Fruit fly (Drosophila melanogaster) whole organism, embryonic: ENCODE measurements around the gene me31B.

Experiments
- ATbp ChIP-seq: fragments of 200-800 bp; sonication (Bioruptor generic); optimal IDR thresholded peaks from 2 replicates; lab custom pipeline; 2017; ENCODE audit warnings: missing biosample characterization, mild to moderate bottlenecking, missing genetic modification characterization, missing genetic modification reagents
- BEAF-32 ChIP-seq: fragments of 200-800 bp; sonication (Bioruptor generic); optimal IDR thresholded peaks from 3 replicates; lab custom pipeline; 2017; ENCODE audit warnings: missing biosample characterization, missing genetic modification characterization, mild to moderate bottlenecking, moderate library complexity, missing genetic modification reagents
- Bgb ChIP-seq: fragments of 200-800 bp; sonication (Bioruptor generic); IDR thresholded peaks from 2 replicates; pipeline ENCODE4 v1.3.6; 2022; ENCODE audit warnings: missing biosample characterization, missing genetic modification characterization; ENCODE audit not compliant: partially characterized antibody
- CG11456 ChIP-seq: fragments of 200-800 bp; sonication (Bioruptor generic); IDR thresholded peaks from 3 replicates; pipeline ENCODE4 v1.3.6; 2022; ENCODE audit warnings: missing biosample characterization, missing genetic modification characterization
- CG12659 ChIP-seq: fragments of 200-800 bp; sonication (Bioruptor generic); optimal IDR thresholded peaks from 3 replicates; lab custom pipeline; 2017; ENCODE audit warnings: mild to moderate bottlenecking, missing biosample characterization, missing genetic modification reagents, missing genetic modification characterization
- CG13287 ChIP-seq: fragments of 200-800 bp; sonication (Bioruptor generic); IDR thresholded peaks from 2 replicates; pipeline ENCODE4 v1.3.6; 2022; ENCODE audit warnings: missing biosample characterization, missing genetic modification characterization; ENCODE audit not compliant: partially characterized antibody
- CG14014 ChIP-seq: fragments of 200-800 bp; sonication (Bioruptor generic); IDR thresholded peaks from 2 replicates; pipeline ENCODE4 v1.3.6; 2022; ENCODE audit warnings: missing biosample characterization, missing genetic modification characterization
- CG15601 ChIP-seq: fragments of 200-800 bp; sonication (Bioruptor generic); optimal IDR thresholded peaks from 3 replicates; lab custom pipeline; 2019; ENCODE audit warnings: missing biosample characterization, mild to moderate bottlenecking, missing genetic modification characterization, moderate library complexity
- CG1603 ChIP-seq: fragments of 200-800 bp; sonication (Bioruptor generic); optimal IDR thresholded peaks from 2 replicates; lab custom pipeline; 2019; ENCODE audit warnings: missing biosample characterization, mild to moderate bottlenecking, missing genetic modification characterization, moderate library complexity
- CG17568 ChIP-seq: fragments of 200-800 bp; sonication (Bioruptor generic); optimal IDR thresholded peaks from 2 replicates; lab custom pipeline; 2018; ENCODE audit warnings: missing biosample characterization, mild to moderate bottlenecking, missing genetic modification characterization, moderate library complexity
- CG2712 ChIP-seq: fragments of 200-800 bp; optimal IDR thresholded peaks from 3 replicates; lab custom pipeline; 2019; ENCODE audit warnings: missing biosample characterization, mild to moderate bottlenecking, missing genetic modification characterization, moderate library complexity
- CG30020 ChIP-seq: fragments of 200-800 bp; optimal IDR thresholded peaks from 2 replicates; lab custom pipeline; 2019; ENCODE audit warnings: missing biosample characterization, mild to moderate bottlenecking, missing genetic modification characterization, moderate library complexity
- CG34224 ChIP-seq: fragments of 200-800 bp; sonication (Bioruptor generic); IDR thresholded peaks from 3 replicates; pipeline ENCODE4 v1.3.6; 2022; ENCODE audit warnings: missing biosample characterization, missing genetic modification characterization; ENCODE audit not compliant: partially characterized antibody
- CG34376 ChIP-seq: fragments of 200-800 bp; sonication (Bioruptor generic); optimal IDR thresholded peaks from 2 replicates; lab custom pipeline; 2018; ENCODE audit warnings: missing biosample characterization, mild to moderate bottlenecking, missing genetic modification characterization
- CG5245 ChIP-seq: fragments of 200-800 bp; sonication (Bioruptor generic); optimal IDR thresholded peaks from 3 replicates; lab custom pipeline; 2016; ENCODE audit warnings: missing biosample characterization, missing genetic modification characterization
- D ChIP-seq, 2 experiments: fragments of 200-800 bp in 1 of 2; fragments of >200 bp in 1 of 2; sonication (Bioruptor generic) in 1 of 2; optimal IDR thresholded peaks; 2 replicates in 1 of 2; 3 replicates in 1 of 2; lab custom pipeline; 2017; ENCODE audit warnings: mild to moderate bottlenecking in 1 of 2, missing biosample characterization in 1 of 2, missing genetic modification characterization in 1 of 2, missing genetic modification reagents in 1 of 2
- Dll ChIP-seq: fragments of 200-800 bp; sonication (Bioruptor generic); IDR thresholded peaks from 4 replicates; pipeline ENCODE4 v1.3.6; 2022; ENCODE audit warnings: missing biosample characterization, missing genetic modification characterization; ENCODE audit not compliant: partially characterized antibody
- Dref ChIP-seq: fragments of 200-800 bp; sonication (Bioruptor generic); IDR thresholded peaks from 2 replicates; pipeline ENCODE4 v1.3.6; 2022; ENCODE audit warnings: missing biosample characterization, missing genetic modification characterization
- E2f2 ChIP-seq: fragments of 200-800 bp; sonication (Bioruptor generic); IDR thresholded peaks from 2 replicates; pipeline ENCODE4 v1.3.6; 2022; ENCODE audit warnings: missing biosample characterization, missing genetic modification characterization
- Hr51 ChIP-seq, 2 experiments: fragments of 200-800 bp; sonication (Bioruptor generic); optimal IDR thresholded peaks; 2 replicates in 1 of 2; 3 replicates in 1 of 2; lab custom pipeline; 2016 to 2018; ENCODE audit warnings: missing biosample characterization in 2 of 2, missing genetic modification characterization in 2 of 2, mild to moderate bottlenecking in 1 of 2, moderate library complexity in 1 of 2
- Lhr ChIP-seq: fragments of 200-800 bp; sonication (Bioruptor generic); optimal IDR thresholded peaks from 3 replicates; lab custom pipeline; 2017; ENCODE audit warnings: mild to moderate bottlenecking, missing biosample characterization, missing genetic modification reagents, missing genetic modification characterization
- MESR4 ChIP-seq: fragments of 200-800 bp; sonication (Bioruptor generic); optimal IDR thresholded peaks from 2 replicates; lab custom pipeline; 2018; ENCODE audit warnings: missing biosample characterization, mild to moderate bottlenecking, missing genetic modification characterization, moderate library complexity
- Opbp ChIP-seq: fragments of 200-800 bp; sonication (Bioruptor generic); IDR thresholded peaks from 3 replicates; pipeline ENCODE4 v1.3.6; 2022; ENCODE audit warnings: missing biosample characterization, missing genetic modification characterization; ENCODE audit not compliant: partially characterized antibody
- Scr ChIP-seq: fragments of 200-800 bp; sonication (Bioruptor generic); IDR thresholded peaks from 2 replicates; pipeline ENCODE4 v1.3.6; 2022; ENCODE audit warnings: missing biosample characterization, missing genetic modification characterization; ENCODE audit not compliant: partially characterized antibody
- Sry-δ ChIP-seq: fragments of 200-800 bp; sonication (Bioruptor generic); optimal IDR thresholded peaks from 2 replicates; lab custom pipeline; 2016; ENCODE audit warnings: missing biosample characterization, missing genetic modification characterization
- YL-1 ChIP-seq: fragments of 200-800 bp; sonication (Bioruptor generic); optimal IDR thresholded peaks from 3 replicates; lab custom pipeline; 2017; ENCODE audit warnings: missing biosample characterization, mild to moderate bottlenecking, missing genetic modification characterization
- bbx ChIP-seq: fragments of 200-800 bp; sonication (Bioruptor generic); IDR thresholded peaks from 2 replicates; pipeline ENCODE4 v1.3.6; 2022; ENCODE audit warnings: missing biosample characterization, missing genetic modification characterization; ENCODE audit not compliant: partially characterized antibody
- cg ChIP-seq: fragments of 200-800 bp; sonication (Bioruptor generic); optimal IDR thresholded peaks from 3 replicates; lab custom pipeline; 2019; ENCODE audit warnings: missing biosample characterization, mild to moderate bottlenecking, missing genetic modification characterization, moderate library complexity
- corto ChIP-seq: fragments of 200-800 bp; sonication (Bioruptor generic); optimal IDR thresholded peaks from 2 replicates; lab custom pipeline; 2016; ENCODE audit warnings: missing biosample characterization, mild to moderate bottlenecking, missing genetic modification characterization, moderate library complexity
- eve ChIP-seq, 2 experiments: fragments of >200 bp; optimal IDR thresholded peaks; 2 replicates each; lab custom pipeline; 2017; ENCODE audit warnings: missing biosample characterization in 2 of 2, missing genetic modification characterization in 2 of 2
- grn ChIP-seq: fragments of 200-800 bp; sonication (Bioruptor generic); optimal IDR thresholded peaks from 3 replicates; lab custom pipeline; 2017; ENCODE audit warnings: missing biosample characterization, missing genetic modification characterization
- ham ChIP-seq: fragments of 200-800 bp; sonication (Bioruptor generic); IDR thresholded peaks from 2 replicates; pipeline ENCODE4 v1.3.6; 2022; ENCODE audit warnings: missing biosample characterization, missing genetic modification characterization
- lbe ChIP-seq: fragments of 200-800 bp; sonication (Bioruptor generic); optimal IDR thresholded peaks from 2 replicates; lab custom pipeline; 2016; ENCODE audit warnings: missing biosample characterization, mild to moderate bottlenecking, missing genetic modification characterization
- nmo ChIP-seq: fragments of 200-800 bp; sonication (Bioruptor generic); optimal IDR thresholded peaks from 2 replicates; lab custom pipeline; 2018; ENCODE audit warnings: missing biosample characterization, mild to moderate bottlenecking, missing genetic modification characterization, moderate library complexity
- nom ChIP-seq: fragments of 200-800 bp; sonication (Bioruptor generic); optimal IDR thresholded peaks from 2 replicates; lab custom pipeline; 2017; ENCODE audit warnings: missing biosample characterization, missing genetic modification characterization, mild to moderate bottlenecking, moderate library complexity, missing genetic modification reagents
- pzg ChIP-seq: fragments of 200-800 bp; sonication (Bioruptor generic); optimal IDR thresholded peaks from 3 replicates; lab custom pipeline; 2018; ENCODE audit warnings: missing biosample characterization, mild to moderate bottlenecking, missing genetic modification characterization, moderate library complexity
- row ChIP-seq: fragments of 200-800 bp; sonication (Bioruptor generic); IDR thresholded peaks from 3 replicates; pipeline ENCODE4 v1.3.6; 2022; ENCODE audit warnings: missing biosample characterization, missing genetic modification characterization
- sna ChIP-seq: fragments of 200-800 bp; sonication (Bioruptor generic); IDR thresholded peaks from 2 replicates; pipeline ENCODE4 v1.3.6; 2022; ENCODE audit warnings: missing biosample characterization, missing genetic modification characterization; ENCODE audit not compliant: partially characterized antibody
- stwl ChIP-seq: fragments of 200-800 bp; sonication (Bioruptor generic); optimal IDR thresholded peaks from 3 replicates; lab custom pipeline; 2018; ENCODE audit warnings: missing biosample characterization, mild to moderate bottlenecking, missing genetic modification characterization, moderate library complexity
- tgo ChIP-seq: fragments of 200-800 bp; sonication (Bioruptor generic); IDR thresholded peaks from 3 replicates; pipeline ENCODE4 v1.3.6; 2022; ENCODE audit warnings: missing biosample characterization, missing genetic modification characterization
- trem ChIP-seq: fragments of 200-800 bp; optimal IDR thresholded peaks from 3 replicates; lab custom pipeline; 2019; ENCODE audit warnings: missing biosample characterization, mild to moderate bottlenecking, missing genetic modification characterization, moderate library complexity
- unc-4 ChIP-seq: fragments of 200-800 bp; sonication (Bioruptor generic); IDR thresholded peaks from 2 replicates; pipeline ENCODE4 v1.3.6; 2022; ENCODE audit warnings: missing biosample characterization, missing genetic modification characterization; ENCODE audit not compliant: partially characterized antibody
- wdn ChIP-seq: fragments of 200-800 bp; sonication (Bioruptor generic); IDR thresholded peaks from 2 replicates; pipeline ENCODE4 v1.3.6; 2022; ENCODE audit warnings: missing biosample characterization, missing genetic modification characterization
- wek ChIP-seq: fragments of 200-800 bp; sonication (Bioruptor generic); optimal IDR thresholded peaks from 3 replicates; lab custom pipeline; 2018; ENCODE audit warnings: missing biosample characterization, mild to moderate bottlenecking, missing genetic modification characterization, moderate library complexity

Gene me31B

dm6 chr2L:10263830-10264634, 24.9 kb downstream of the me31B start, which contains the start of gene REPTOR-BP (continued):
- no peak for TF ChIP-seq CG11456 (GFP tag; lab: Robert Waterston, UW)
- peak; percentile 76 for TF ChIP-seq corto (GFP tag; lab: Kevin White, UChicago)
- peak; percentile 99 for TF ChIP-seq CG1603 (tag; lab: Kevin White, UChicago)
- TF ChIP-seq grn (GFP tag; lab: Kevin White, UChicago), result no peak
- TF ChIP-seq lbe (GFP tag; lab: Kevin White, UChicago), result peak; percentile 71
- TF ChIP-seq cg (GFP tag; lab: Kevin White, UChicago), result peak; percentile 95
- peak; percentile 47 for TF ChIP-seq wek (GFP tag; lab: Kevin White, UChicago)
- no peak for TF ChIP-seq CG14014
- TF ChIP-seq nom (GFP tag; lab: Kevin White, UChicago), result peak; percentile 6
- peak; percentile 58 for TF ChIP-seq E2f2
- TF ChIP-seq Lhr (GFP tag; lab: Kevin White, UChicago), result no peak

- TF ChIP-seq CG34224 (GFP tag; lab: Robert Waterston, UW) (0 out of 3 replicates have a peak, but pooled peaks have one; percentile 54), Dref (GFP tag; lab: Robert Waterston, UW) (peak; percentile 70), CG34376 (GFP tag; lab: Kevin White, UChicago) (peak; percentile 0), ham (no peak), wdn (no peak), nmo (GFP tag; lab: Kevin White, UChicago) (no peak), Opbp (GFP tag; lab: Robert Waterston, UW) (peak; percentile 55; the same call in 1 of the 3 replicates), Scr (GFP tag; lab: Robert Waterston, UW) (peak; percentile 58), bbx (peak; percentile 34; the same call in 1 of the 2 replicates), CG17568 (GFP tag; lab: Kevin White, UChicago) (peak; percentile 33), sna (0 out of 2 replicates have a peak, but pooled peaks have one; percentile 24), CG12659 (GFP tag; lab: Kevin White, UChicago) (peak; percentile 31), eve (GFP tag; optimal IDR thresholded peaks at IDR 0.05; lab: Kevin White, UChicago) (peak in 1 of 2 experiments; percentile 56), Sry-δ (peak; percentile 63), CG2712 (tag; lab: Kevin White, UChicago) (peak; percentile 22), BEAF-32 (GFP tag; lab: Kevin White, UChicago) (peak; percentile 63), D (optimal IDR thresholded peaks at IDR 0.05; lab: Kevin White, UChicago) (no peak), D (GFP tag; optimal IDR thresholded peaks at IDR 0.05; lab: Kevin White, UChicago) (no peak), CG13287 (GFP tag; lab: Robert Waterston, UW) (peak; percentile 65), Bgb (GFP tag; lab: Robert Waterston, UW) (peak; percentile 54; the same call in 1 of the 2 replicates), CG30020 (tag; lab: Kevin White, UChicago) (peak; percentile 94), Hr51 (GFP tag; optimal IDR thresholded peaks at IDR 0.05; lab: Kevin White, UChicago) (no peak), lbe (GFP tag; lab: Kevin White, UChicago) (peak; percentile 51), tgo (GFP tag; lab: Robert Waterston, UW) (no peak), CG15601 (tag; lab: Kevin White, UChicago) (no peak), ATbp (GFP tag; lab: Kevin White, UChicago) (no peak), YL-1 (peak; percentile 53), pzg (peak; percentile 37), stwl (tag; lab: Kevin White, UChicago) (peak; percentile 30), MESR4 (GFP tag; lab: Kevin White, UChicago) (peak; percentile 37), row (GFP tag; lab: Robert Waterston, UW) (peak; percentile 42; the same call in 1 of the 3 replicates), CG5245 (GFP tag; lab: Kevin White, UChicago) (no peak), Dll (GFP tag; lab: Robert Waterston, UW) (peak; percentile 55; the same call in 1 of the 4 replicates), trem (tag; lab: Kevin White, UChicago) (peak; percentile 23), unc-4 (GFP tag; lab: Robert Waterston, UW) (peak; percentile 35; the same call in 1 of the 2 replicates)
Observed at dm6 chr2L:10265129-10265528, 26.0 kb downstream of the me31B start, which contains the start of gene Mob3. TSS of gene Mob3 (plus strand) at chr2L:10265336.
